Fruit fly (Drosophila melanogaster): Measurements from ENCODE around the gene CG6012.

Gene CG6012

DNA sequence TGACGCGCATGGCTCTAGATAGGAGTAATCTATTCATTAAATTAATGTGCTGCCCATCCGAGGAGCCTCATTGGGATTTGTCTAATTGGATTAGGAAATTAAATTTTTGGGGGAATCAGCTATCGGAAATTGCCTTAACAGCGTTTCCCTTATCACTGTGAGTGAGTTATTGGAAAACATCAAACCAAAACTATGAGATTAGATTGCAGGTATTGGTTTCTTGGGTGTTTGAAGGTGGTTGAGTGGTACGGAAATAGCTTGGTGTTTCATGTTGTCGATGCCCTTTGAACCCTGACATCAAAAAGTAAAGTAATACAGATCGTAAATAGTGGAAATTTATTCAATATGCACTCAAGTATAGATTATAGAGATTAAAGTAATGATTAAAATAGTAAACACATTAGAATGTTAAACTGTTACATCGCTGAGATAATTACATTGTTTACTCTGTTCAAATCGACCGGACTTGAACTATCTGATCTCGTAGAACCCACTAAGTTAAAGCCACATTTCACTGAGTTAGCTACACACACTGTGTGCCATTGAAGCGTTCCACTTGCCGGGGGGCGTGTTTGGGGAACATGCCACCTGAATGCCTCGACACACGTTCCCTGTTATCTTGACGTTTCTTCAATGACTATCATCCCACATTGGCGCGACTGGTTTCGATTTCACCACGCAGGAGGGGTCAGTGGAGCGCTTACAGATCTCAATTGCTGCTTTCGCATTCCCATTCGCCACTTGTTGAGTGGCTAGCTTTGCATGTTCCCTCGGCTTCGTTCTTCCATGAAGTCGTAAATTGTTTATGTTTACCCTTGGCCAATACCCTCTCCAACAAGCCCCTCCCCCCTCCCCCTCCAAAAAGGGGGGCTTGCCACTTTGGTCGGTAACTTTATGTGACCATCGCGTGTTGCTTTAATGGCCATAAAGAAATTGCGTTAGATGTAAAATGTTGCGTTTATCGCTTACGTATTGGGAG is 21.9 kb upstream of the CG6012 start:
- TF ChIP-seq cic (GFP tag; optimal IDR thresholded peaks at IDR 0.05) (no peak), Hr96 (GFP tag; optimal IDR thresholded peaks at IDR 0.05) (no peak), CG14711 (tag; optimal IDR thresholded peaks at IDR 0.05) (no peak), ovo (GFP tag; optimal IDR thresholded peaks at IDR 0.05) (no peak), kay (GFP tag; ENCODE audit: borderline replicate concordance) (peak; percentile 14), toe (GFP tag; optimal IDR thresholded peaks at IDR 0.05) (no peak)

dm6 chr2L:16882372-16882771 is 21.1 kb upstream of the CG6012 start:
- TF ChIP-seq kay (GFP tag; ENCODE audit: borderline replicate concordance) (peak; percentile 43), Mnt (GFP tag; optimal IDR thresholded peaks at IDR 0.05) (peak; percentile 48), CG7045 (GFP tag; optimal IDR thresholded peaks at IDR 0.05) (no peak), cic (GFP tag; optimal IDR thresholded peaks at IDR 0.05) (peak; percentile 25), CG12768 (GFP tag; optimal IDR thresholded peaks at IDR 0.05) (peak; percentile 10), cnc (optimal IDR thresholded peaks at IDR 0.05) (peak; percentile 33 to 66), CG1620 (GFP tag; optimal IDR thresholded peaks at IDR 0.05) (no peak), tj (GFP tag; optimal IDR thresholded peaks at IDR 0.05) (peak; percentile 87)

DNA sequence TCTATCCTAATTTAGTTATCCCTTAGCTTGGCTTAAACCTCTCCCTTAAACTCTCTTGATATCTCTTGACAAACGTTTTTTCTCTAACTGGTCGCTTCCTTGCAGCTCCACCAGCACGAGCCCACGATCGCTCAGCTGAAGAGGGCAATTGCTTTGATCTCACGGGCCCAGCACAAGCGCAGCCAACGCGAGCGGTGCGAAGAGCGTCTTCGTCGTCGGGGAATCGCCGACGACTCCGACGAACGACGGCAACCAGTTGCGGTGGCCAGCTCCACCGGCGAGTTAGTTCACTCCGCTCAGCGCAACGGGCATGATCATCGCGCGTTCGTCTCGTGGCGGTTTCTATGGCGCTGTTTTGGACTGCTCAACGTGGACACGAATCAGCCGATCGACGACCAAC is 19.6 kb upstream of the CG6012 start:
- TF ChIP-seq Mnt (GFP tag; optimal IDR thresholded peaks at IDR 0.05) (peak; percentile 77), CG1620 (GFP tag; optimal IDR thresholded peaks at IDR 0.05) (peak; percentile 43), CG12768 (GFP tag; optimal IDR thresholded peaks at IDR 0.05) (peak; percentile 39), CG7101 (tag; optimal IDR thresholded peaks at IDR 0.05) (peak; percentile 36), CG33017 (tag; optimal IDR thresholded peaks at IDR 0.05) (no peak), bab1 (GFP tag; optimal IDR thresholded peaks at IDR 0.05) (peak; percentile 10), tj (GFP tag; optimal IDR thresholded peaks at IDR 0.05) (peak; percentile 1), cic (GFP tag; optimal IDR thresholded peaks at IDR 0.05) (peak; percentile 7), CG11617 (GFP tag; optimal IDR thresholded peaks at IDR 0.05) (no peak)

dm6 chr2L:16879288-16879687 is 18.0 kb upstream of the CG6012 start, which contains the start of the genes CG32832, CG31743 and CG34313:
Gene CG32832 (minus strand): TSS chr2L:16879290.
Gene CG31743 (plus strand): TSS chr2L:16879517.
Gene CG34313 (plus strand): TSS chr2L:16879517.
- TF ChIP-seq CG5204 (GFP tag; optimal IDR thresholded peaks at IDR 0.05) = no peak
- no peak for TF ChIP-seq CG12768 (GFP tag; optimal IDR thresholded peaks at IDR 0.05)
- no peak for TF ChIP-seq Crg-1 (GFP tag; optimal IDR thresholded peaks at IDR 0.05)
- TF ChIP-seq CG7101 (tag; optimal IDR thresholded peaks at IDR 0.05) = no peak
- TF ChIP-seq ovo (GFP tag; optimal IDR thresholded peaks at IDR 0.05) = no peak
- no peak for TF ChIP-seq cnc (optimal IDR thresholded peaks at IDR 0.05)

- TF ChIP-seq kay (GFP tag; ENCODE audit: borderline replicate concordance) (no peak), CG12768 (GFP tag; optimal IDR thresholded peaks at IDR 0.05) (no peak), toe (GFP tag; optimal IDR thresholded peaks at IDR 0.05) (no peak)
These were observed 16.4 kb upstream of the CG6012 start for dm6 chr2L:16877678-16878077.

DNA sequence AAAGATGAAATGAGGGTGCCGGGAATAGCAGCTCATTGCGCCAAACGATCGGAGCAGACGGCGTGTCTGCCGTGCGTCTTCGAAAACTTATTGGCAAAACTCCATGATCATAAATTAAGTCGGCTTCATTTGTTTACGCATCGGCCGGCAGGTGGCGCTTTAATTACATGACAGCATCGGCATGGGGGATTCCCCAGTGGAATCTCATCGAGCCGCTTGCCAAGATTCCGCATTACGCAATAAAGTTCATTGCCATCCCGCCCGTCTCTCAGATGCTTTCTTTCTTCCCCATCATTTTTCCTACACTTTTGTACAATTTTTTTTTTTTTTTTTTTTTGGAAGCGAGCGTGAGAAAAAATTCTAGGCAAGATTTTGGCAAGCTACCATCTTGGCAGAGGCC is 15.3 kb upstream of the CG6012 start:
- TF ChIP-seq pad (GFP tag; optimal IDR thresholded peaks at IDR 0.05) (no peak), toe (GFP tag; optimal IDR thresholded peaks at IDR 0.05) (no peak), cnc (optimal IDR thresholded peaks at IDR 0.05) (no peak), CG11617 (GFP tag; optimal IDR thresholded peaks at IDR 0.05) (no peak)

DNA sequence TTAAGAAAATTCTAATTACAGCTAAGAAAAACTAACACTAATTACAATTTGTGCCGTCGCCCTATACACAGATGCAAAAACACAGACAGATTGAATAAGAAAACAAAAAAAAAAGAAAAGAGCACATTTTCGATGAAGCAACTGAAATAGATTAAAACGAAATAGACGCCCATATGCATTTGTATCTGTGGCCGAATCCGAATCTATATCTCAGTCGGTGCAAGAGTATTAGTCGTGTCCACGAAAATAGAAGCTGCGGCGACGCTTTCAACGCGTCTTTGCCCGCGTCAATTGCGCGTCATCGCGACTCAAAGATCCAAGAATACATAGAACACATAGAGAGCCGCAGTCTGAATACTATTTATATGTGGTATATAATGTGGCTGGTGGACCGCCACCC is 13.6 kb upstream of the CG6012 start:
- peak; percentile 54 for TF ChIP-seq kay (GFP tag; ENCODE audit: borderline replicate concordance)
- no peak for TF ChIP-seq Clk (GFP tag; optimal IDR thresholded peaks at IDR 0.05)

- no peak for TF ChIP-seq CG12768 (GFP tag; optimal IDR thresholded peaks at IDR 0.05)
- no peak for TF ChIP-seq CG33017 (tag; optimal IDR thresholded peaks at IDR 0.05)
- no peak for TF ChIP-seq kay (GFP tag; ENCODE audit: borderline replicate concordance)
- no peak for TF ChIP-seq CG5204 (GFP tag; optimal IDR thresholded peaks at IDR 0.05)
- TF ChIP-seq CG7101 (tag; optimal IDR thresholded peaks at IDR 0.05) = no peak
- no peak for TF ChIP-seq toe (GFP tag; optimal IDR thresholded peaks at IDR 0.05)
- TF ChIP-seq Clk (GFP tag; optimal IDR thresholded peaks at IDR 0.05) = no peak
- no peak for TF ChIP-seq Crg-1 (GFP tag; optimal IDR thresholded peaks at IDR 0.05)
These were observed 7.6 kb upstream of the CG6012 start for dm6 chr2L:16868897-16869324.

All from whole organism, adult.